Worm (Caenorhabditis elegans): ENCODE results near the gene gipc-1.

ce11 chrIII:4900260-4900659, 29.7 kb downstream of the gipc-1 start, which contains the start of gene tag-340:
- TF ChIP-seq nhr-12 (tag; optimal IDR thresholded peaks at IDR 0.05) (no peak), R02D3.7 (tag; optimal IDR thresholded peaks at IDR 0.05) (no peak), aly-2 (tag; optimal IDR thresholded peaks at IDR 0.05) (no peak)
